Worm (Caenorhabditis elegans) whole organism, L1 larva: ENCODE results near the gene xpo-1.

Experiments used
- dpl-1 ChIP-seq, 3 experiments: fragments of 150-350 bp in 2 of 3; sonication (generic microtip) in 1 of 3; optimal IDR thresholded peaks; 2 replicates each; lab custom pipeline; 2014 to 2017; ENCODE audit warnings: missing biosample characterization in 3 of 3, missing genetic modification characterization in 3 of 3, missing genetic modification reagents in 3 of 3
- hlh-17 ChIP-seq: fragments of 200-800 bp; sonication (Bioruptor generic); optimal IDR thresholded peaks from 2 replicates; lab custom pipeline; 2018; ENCODE audit warnings: missing genetic modification characterization, mild to moderate bottlenecking, missing compliant biosample characterization, moderate library complexity, borderline replicate concordance
- ztf-11 ChIP-seq, 2 experiments: sonication (generic microtip); optimal IDR thresholded peaks; 2 replicates each; lab custom pipeline; 2016 to 2017; ENCODE audit warnings: missing genetic modification characterization in 2 of 2, missing biosample characterization in 1 of 2, missing compliant biosample characterization in 1 of 2

DNA sequence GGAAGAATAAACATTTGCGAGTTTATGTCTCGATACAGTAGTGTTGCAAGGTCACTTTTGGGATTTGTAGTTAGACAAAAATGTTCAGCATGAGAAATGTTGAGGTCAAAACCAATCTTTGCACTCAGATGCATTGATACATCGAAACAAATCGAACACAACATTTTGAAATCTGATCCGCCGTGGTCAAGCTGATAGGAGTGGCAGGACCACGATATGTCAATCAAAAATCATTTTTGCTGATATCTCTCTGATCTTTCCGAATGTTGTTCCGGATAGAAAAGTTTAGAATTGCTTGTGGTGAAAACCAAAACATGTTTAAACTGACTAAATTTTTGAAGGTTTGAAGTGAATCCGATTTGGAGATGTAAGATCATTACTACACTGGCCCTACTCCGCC, 21.0 kb downstream of the xpo-1 start:
- TF ChIP-seq hlh-17 (no peak), dpl-1 (GFP tag; optimal IDR thresholded peaks at IDR 0.05; lab: Kevin White, UChicago) (no peak), ztf-11 (tag; optimal IDR thresholded peaks at IDR 0.05; lab: Kevin White, UChicago) (no peak)
